Fruit fly (Drosophila melanogaster) whole organism: ENCODE results near the gene CG15914.

Experiments used
- pan ChIP-seq: fragments of >200 bp; optimal IDR thresholded peaks from 2 replicates; lab custom pipeline; 2017
- usp ChIP-seq: fragments of >200 bp; optimal IDR thresholded peaks from 2 replicates; lab custom pipeline; 2017; ENCODE audit warnings: missing biosample characterization, missing genetic modification characterization, mixed read lengths

dm6 chrX:15834594-15835236, 18.5 kb upstream of the CG15914 start:
- TF ChIP-seq usp (GFP tag; lab: Kevin White, UChicago) (no peak), pan (lab: Kevin White, UChicago) (no peak)
